Worm (Caenorhabditis elegans): ENCODE data around the gene Y82E9BR.17.

- TF ChIP-seq elt-3 (tag; optimal IDR thresholded peaks at IDR 0.05) (no peak), unc-62 (GFP tag; optimal IDR thresholded peaks at IDR 0.05) (no peak), snpc-4 (tag; optimal IDR thresholded peaks at IDR 0.05) (no peak), ceh-83 (GFP tag; optimal IDR thresholded peaks at IDR 0.05) (no peak), elt-1 (tag; optimal IDR thresholded peaks at IDR 0.05; ENCODE audit: borderline replicate concordance, insufficient read depth) (no peak), ceh-39 (tag; optimal IDR thresholded peaks at IDR 0.05) (no peak), mep-1 (tag; optimal IDR thresholded peaks at IDR 0.05) (no peak), tbx-8 (GFP tag; optimal IDR thresholded peaks at IDR 0.05) (no peak), lin-13 (tag; optimal IDR thresholded peaks at IDR 0.05) (no peak), unc-39 (tag; optimal IDR thresholded peaks at IDR 0.05) (no peak), flh-1 (GFP tag; optimal IDR thresholded peaks at IDR 0.05) (no peak), nhr-76 (tag; optimal IDR thresholded peaks at IDR 0.05) (no peak)
Observed at ce11 chrIII:1399670-1400069, 55.9 kb downstream of the Y82E9BR.17 start, which contains the start of gene pals-16.
